Fruit fly (Drosophila melanogaster) whole organism: ENCODE measurements around the gene CG6678.
A peak's percentile ranks its signal among the peaks of the same experiment; 100 is the strongest.

Experiments used
- CG8478 ChIP-seq: fragments of >200 bp; optimal IDR thresholded peaks from 2 replicates; lab custom pipeline; 2018; ENCODE audit warnings: inconsistent platforms
- Dll ChIP-seq: fragments of >200 bp; optimal IDR thresholded peaks from 2 replicates; lab custom pipeline; 2017
- EcR ChIP-seq, 2 experiments: fragments of >200 bp; optimal IDR thresholded peaks; 2 replicates each; lab custom pipeline; 2017; ENCODE audit warnings: missing biosample characterization in 2 of 2, missing genetic modification characterization in 2 of 2, missing genetic modification reagents in 2 of 2
- pan ChIP-seq: fragments of >200 bp; optimal IDR thresholded peaks from 2 replicates; lab custom pipeline; 2017
- psq ChIP-seq: fragments of >200 bp; optimal IDR thresholded peaks from 2 replicates; lab custom pipeline; 2017
- usp ChIP-seq: fragments of >200 bp; optimal IDR thresholded peaks from 2 replicates; lab custom pipeline; 2017; ENCODE audit warnings: missing biosample characterization, missing genetic modification characterization, mixed read lengths

The CG6678 gene

dm6 chr3R:21937075-21937950 lies 50.5 kb downstream of the CG6678 start:
- no peak for TF ChIP-seq usp (GFP tag; lab: Kevin White, UChicago)
- no peak for TF ChIP-seq Dll (lab: Kevin White, UChicago)
- no peak for TF ChIP-seq psq (lab: Kevin White, UChicago)
- TF ChIP-seq CG8478 (lab: Kevin White, UChicago), result no peak
- no peak for TF ChIP-seq EcR (GFP tag; optimal IDR thresholded peaks at IDR 0.05; lab: Kevin White, UChicago)
- TF ChIP-seq pan (lab: Kevin White, UChicago), result no peak

- TF ChIP-seq pan (lab: Kevin White, UChicago) (no peak), usp (GFP tag; lab: Kevin White, UChicago) (no peak), Dll (lab: Kevin White, UChicago) (no peak), EcR (GFP tag; optimal IDR thresholded peaks at IDR 0.05; lab: Kevin White, UChicago) (no peak), CG8478 (lab: Kevin White, UChicago) (no peak), psq (lab: Kevin White, UChicago) (no peak)
Measured at dm6 chr3R:21937951-21938286, 51.1 kb downstream of the CG6678 start.

dm6 chr3R:21938464-21939095 lies 51.8 kb downstream of the CG6678 start:
- TF ChIP-seq EcR (GFP tag; optimal IDR thresholded peaks at IDR 0.05; lab: Kevin White, UChicago) (no peak), usp (GFP tag; lab: Kevin White, UChicago) (no peak)

- TF ChIP-seq EcR (GFP tag; optimal IDR thresholded peaks at IDR 0.05; lab: Kevin White, UChicago) (no peak), usp (GFP tag; lab: Kevin White, UChicago) (no peak), psq (lab: Kevin White, UChicago) (no peak), Dll (lab: Kevin White, UChicago) (no peak), CG8478 (lab: Kevin White, UChicago) (no peak), pan (lab: Kevin White, UChicago) (no peak)
Measured at dm6 chr3R:21939110-21939509, 52.3 kb downstream of the CG6678 start.

- TF ChIP-seq EcR (GFP tag; optimal IDR thresholded peaks at IDR 0.05; lab: Kevin White, UChicago) (no peak), pan (lab: Kevin White, UChicago) (no peak), usp (GFP tag; lab: Kevin White, UChicago) (no peak), CG8478 (lab: Kevin White, UChicago) (no peak), psq (lab: Kevin White, UChicago) (no peak)
Measured at dm6 chr3R:21940172-21940571, 53.3 kb downstream of the CG6678 start.

- TF ChIP-seq usp (GFP tag; lab: Kevin White, UChicago) (no peak), CG8478 (lab: Kevin White, UChicago) (no peak), pan (lab: Kevin White, UChicago) (no peak), Dll (lab: Kevin White, UChicago) (no peak), psq (lab: Kevin White, UChicago) (no peak), EcR (GFP tag; optimal IDR thresholded peaks at IDR 0.05; lab: Kevin White, UChicago) (peak in 1 of 2 experiments; percentile 84)
Measured at dm6 chr3R:21940884-21941390, 54.1 kb downstream of the CG6678 start.

- TF ChIP-seq EcR (GFP tag; optimal IDR thresholded peaks at IDR 0.05; lab: Kevin White, UChicago) (no peak), usp (GFP tag; lab: Kevin White, UChicago) (no peak), psq (lab: Kevin White, UChicago) (no peak), pan (lab: Kevin White, UChicago) (no peak), Dll (lab: Kevin White, UChicago) (no peak), CG8478 (lab: Kevin White, UChicago) (no peak)
Measured at dm6 chr3R:21941426-21941924, 54.6 kb downstream of the CG6678 start.

dm6 chr3R:21943982-21944627 lies 57.3 kb downstream of the CG6678 start:
- TF ChIP-seq Dll (lab: Kevin White, UChicago), result no peak
- no peak for TF ChIP-seq psq (lab: Kevin White, UChicago)
- TF ChIP-seq EcR (GFP tag; optimal IDR thresholded peaks at IDR 0.05; lab: Kevin White, UChicago), result peak; percentile 85 to 88
- no peak for TF ChIP-seq CG8478 (lab: Kevin White, UChicago)

dm6 chr3R:21944666-21945065 lies 57.8 kb downstream of the CG6678 start:
- TF ChIP-seq psq (lab: Kevin White, UChicago), result no peak
- TF ChIP-seq usp (GFP tag; lab: Kevin White, UChicago), result no peak
- TF ChIP-seq CG8478 (lab: Kevin White, UChicago), result no peak
- no peak for TF ChIP-seq EcR (GFP tag; optimal IDR thresholded peaks at IDR 0.05; lab: Kevin White, UChicago)
- TF ChIP-seq pan (lab: Kevin White, UChicago), result no peak
- TF ChIP-seq Dll (lab: Kevin White, UChicago), result no peak

- TF ChIP-seq Dll (lab: Kevin White, UChicago) (no peak), psq (lab: Kevin White, UChicago) (no peak), CG8478 (lab: Kevin White, UChicago) (no peak), usp (GFP tag; lab: Kevin White, UChicago) (no peak), EcR (GFP tag; optimal IDR thresholded peaks at IDR 0.05; lab: Kevin White, UChicago) (no peak), pan (lab: Kevin White, UChicago) (no peak)
Measured at dm6 chr3R:21945754-21946153, 58.9 kb downstream of the CG6678 start.
